Worm (Caenorhabditis elegans): ENCODE measurements around the gene igcm-2.

ce11 chrX:6369717-6370116 lies 21.7 kb downstream of the igcm-2 start, which contains the start of gene C03B1.2:
- no peak for TF ChIP-seq hlh-26 (GFP tag; conservative IDR thresholded peaks at IDR 0.05)
- no peak for TF ChIP-seq nfya-1 (tag; optimal IDR thresholded peaks at IDR 0.05; ENCODE audit: borderline replicate concordance, insufficient read depth)
- TF ChIP-seq snpc-4 (GFP tag; optimal IDR thresholded peaks at IDR 0.05): no peak
- no peak for TF ChIP-seq snpc-4 (tag; optimal IDR thresholded peaks at IDR 0.05)

All from whole organism, young adult.